Worm (Caenorhabditis elegans) whole organism, mixed stage, embryonic: ENCODE measurements around the gene ZK892.6.

Experiments used
- ham-2 ChIP-seq: fragments of 200-800 bp; sonication (Bioruptor generic); optimal IDR thresholded peaks from 2 replicates; lab custom pipeline; 2018; ENCODE audit warnings: mild to moderate bottlenecking, missing genetic modification characterization, missing compliant biosample characterization
- hlh-1 ChIP-seq: fragments of 150-350 bp; optimal IDR thresholded peaks from 2 replicates; lab custom pipeline; 2014; ENCODE audit warnings: missing biosample characterization, missing genetic modification reagents, missing genetic modification characterization
- mls-2 ChIP-seq: sonication (generic microtip); optimal IDR thresholded peaks from 2 replicates; lab custom pipeline; 2016; ENCODE audit warnings: mild to moderate bottlenecking, missing genetic modification characterization, moderate library complexity, missing compliant biosample characterization
- unc-62 ChIP-seq: fragments of 150-350 bp; optimal IDR thresholded peaks from 2 replicates; lab custom pipeline; 2014; ENCODE audit warnings: missing biosample characterization, missing genetic modification reagents, missing genetic modification characterization

DNA sequence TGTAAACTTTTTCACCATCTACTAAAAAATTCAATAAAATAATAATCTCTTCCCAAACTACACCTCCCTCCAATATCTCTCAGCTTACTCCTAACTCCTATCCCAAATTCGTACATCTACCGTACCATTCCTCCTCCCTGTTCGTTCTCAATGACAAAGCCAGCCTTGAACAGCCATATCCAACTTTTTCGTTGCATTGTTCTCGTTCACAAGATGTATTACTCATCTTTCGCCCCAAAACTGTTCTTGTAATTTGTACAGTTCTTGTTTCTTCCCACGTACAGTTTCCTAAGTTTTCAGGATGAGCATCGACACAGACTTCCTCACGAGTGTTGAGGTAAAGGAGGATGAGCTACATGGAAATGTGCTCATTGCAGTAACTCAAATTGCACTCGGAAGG lies 25.0 kb downstream of the ZK892.6 start, which contains the start of gene egl-43:
- no peak for TF ChIP-seq ham-2 (GFP tag; lab: Kevin White, UChicago)
- no peak for TF ChIP-seq unc-62 (GFP tag; lab: Kevin White, UChicago)
- no peak for TF ChIP-seq mls-2 (tag; lab: Kevin White, UChicago)
- TF ChIP-seq hlh-1 (tag; lab: Kevin White, UChicago), result no peak
